Worm (Caenorhabditis elegans) whole organism, midembryonic: ENCODE measurements around the gene F40F12.9.

ENCODE experiments used
- T22C8.4 ChIP-seq: fragments of 200-800 bp; sonication (Bioruptor generic); IDR thresholded peaks from 2 replicates; pipeline ENCODE4 v1.3.6; 2022; ENCODE audit warnings: missing genetic modification characterization, missing compliant biosample characterization
- cog-1 ChIP-seq: sonication (generic microtip); optimal IDR thresholded peaks from 2 replicates; lab custom pipeline; 2016; ENCODE audit warnings: missing genetic modification characterization, missing compliant biosample characterization
- flt-1 ChIP-seq: fragments of 200-800 bp; sonication (Bioruptor generic); IDR thresholded peaks from 2 replicates; pipeline ENCODE4 v1.3.6; 2022; ENCODE audit warnings: missing genetic modification characterization, missing compliant biosample characterization
- klf-2 ChIP-seq: fragments of 200-800 bp; sonication (Bioruptor generic); conservative IDR thresholded peaks from 2 replicates; pipeline ENCODE4 v1.3.6; 2022; ENCODE audit warnings: missing genetic modification reagents, missing genetic modification characterization, missing compliant biosample characterization
- med-1 ChIP-seq: sonication (generic microtip); optimal IDR thresholded peaks from 2 replicates; lab custom pipeline; 2017; ENCODE audit warnings: missing genetic modification characterization, mild to moderate bottlenecking, missing compliant biosample characterization, antibody characterized with exemption, missing genetic modification reagents; ENCODE audit not compliant: insufficient read depth
- ref-1 ChIP-seq: fragments of 200-800 bp; sonication (Bioruptor generic); conservative IDR thresholded peaks from 2 replicates; pipeline ENCODE4 v1.3.6; 2022; ENCODE audit warnings: missing genetic modification reagents, missing genetic modification characterization, missing compliant biosample characterization
- tab-1 ChIP-seq: fragments of 200-800 bp; sonication (Bioruptor generic); IDR thresholded peaks from 2 replicates; pipeline ENCODE4 v1.3.6; 2022; ENCODE audit warnings: missing genetic modification characterization, missing compliant biosample characterization
- ztf-23 ChIP-seq: fragments of 200-800 bp; sonication (Bioruptor generic); IDR thresholded peaks from 2 replicates; pipeline ENCODE4 v1.3.6; 2022; ENCODE audit warnings: missing genetic modification reagents, missing genetic modification characterization, missing compliant biosample characterization
- ztf-29 ChIP-seq: fragments of 200-800 bp; sonication (Bioruptor generic); IDR thresholded peaks from 2 replicates; pipeline ENCODE4 v1.3.6; 2022; ENCODE audit warnings: missing genetic modification reagents, missing genetic modification characterization, missing compliant biosample characterization

Gene F40F12.9

ce11 chrIII:9932091-9932490 lies 21.0 kb downstream of the F40F12.9 start, which contains the start of gene dec-7:
TSS of gene dec-7 (plus strand) at chrIII:9932398.
- TF ChIP-seq cog-1: no peak
- no peak for TF ChIP-seq ztf-29 (GFP tag; lab: Robert Waterston, UW)
- no peak for TF ChIP-seq tab-1 (GFP tag; lab: Robert Waterston, UW)
- TF ChIP-seq klf-2 (GFP tag; lab: Robert Waterston, UW): no peak
- no peak for TF ChIP-seq ref-1 (GFP tag; lab: Robert Waterston, UW)
- TF ChIP-seq med-1 (GFP tag; lab: Kevin White, UChicago): no peak
- TF ChIP-seq T22C8.4 (GFP tag; lab: Robert Waterston, UW): no peak
- no peak for TF ChIP-seq ztf-23

- TF ChIP-seq klf-2 (GFP tag; lab: Robert Waterston, UW) (no peak), T22C8.4 (GFP tag; lab: Robert Waterston, UW) (no peak), flt-1 (GFP tag; lab: Robert Waterston, UW) (no peak), ztf-23 (no peak), ref-1 (GFP tag; lab: Robert Waterston, UW) (no peak), med-1 (GFP tag; lab: Kevin White, UChicago) (no peak), ztf-29 (GFP tag; lab: Robert Waterston, UW) (no peak), cog-1 (no peak), tab-1 (GFP tag; lab: Robert Waterston, UW) (no peak)
These were observed 30.0 kb downstream of the F40F12.9 start, which contains the start of the genes K03H1.9 and K03H1.12 for ce11 chrIII:9941020-9941674. TSS of gene K03H1.9 (minus strand) at chrIII:9941490. TSS of gene K03H1.12 (plus strand) at chrIII:9941624.

ce11 chrIII:9944723-9945122 lies 33.6 kb downstream of the F40F12.9 start, which contains the start of gene gln-2:
TSS of gene gln-2 (minus strand) at chrIII:9944823.
- TF ChIP-seq ref-1 (GFP tag; lab: Robert Waterston, UW) (no peak), med-1 (GFP tag; lab: Kevin White, UChicago) (no peak), flt-1 (GFP tag; lab: Robert Waterston, UW) (no peak), tab-1 (GFP tag; lab: Robert Waterston, UW) (no peak), klf-2 (GFP tag; lab: Robert Waterston, UW) (no peak), cog-1 (no peak), ztf-29 (GFP tag; lab: Robert Waterston, UW) (no peak), ztf-23 (no peak), T22C8.4 (GFP tag; lab: Robert Waterston, UW) (no peak)

- no peak for TF ChIP-seq flt-1 (GFP tag; lab: Robert Waterston, UW)
- TF ChIP-seq med-1 (GFP tag; lab: Kevin White, UChicago): no peak
- no peak for TF ChIP-seq ref-1 (GFP tag; lab: Robert Waterston, UW)
- no peak for TF ChIP-seq T22C8.4 (GFP tag; lab: Robert Waterston, UW)
- TF ChIP-seq cog-1: no peak
- TF ChIP-seq klf-2 (GFP tag; lab: Robert Waterston, UW): no peak
- no peak for TF ChIP-seq ztf-29 (GFP tag; lab: Robert Waterston, UW)
These were observed 35.8 kb downstream of the F40F12.9 start, which contains the start of gene K03H1.7 for ce11 chrIII:9946806-9947419. TSS of gene K03H1.7 (plus strand) at chrIII:9947405.

- TF ChIP-seq ref-1 (GFP tag; lab: Robert Waterston, UW) (no peak), med-1 (GFP tag; lab: Kevin White, UChicago) (no peak), tab-1 (GFP tag; lab: Robert Waterston, UW) (no peak), flt-1 (GFP tag; lab: Robert Waterston, UW) (no peak), T22C8.4 (GFP tag; lab: Robert Waterston, UW) (no peak), ztf-23 (no peak), cog-1 (no peak), klf-2 (GFP tag; lab: Robert Waterston, UW) (no peak), ztf-29 (GFP tag; lab: Robert Waterston, UW) (no peak)
These were observed 39.1 kb downstream of the F40F12.9 start, which contains the start of gene K03H1.13 for ce11 chrIII:9950244-9950643. TSS of gene K03H1.13 (minus strand) at chrIII:9950344.

ce11 chrIII:9951864-9952263 lies 40.7 kb downstream of the F40F12.9 start, which contains the start of gene K03H1.11:
TSS of gene K03H1.11 (minus strand) at chrIII:9951964.
- no peak for TF ChIP-seq ref-1 (GFP tag; lab: Robert Waterston, UW)
- no peak for TF ChIP-seq T22C8.4 (GFP tag; lab: Robert Waterston, UW)
- TF ChIP-seq klf-2 (GFP tag; lab: Robert Waterston, UW): no peak
- TF ChIP-seq ztf-23: no peak
- no peak for TF ChIP-seq flt-1 (GFP tag; lab: Robert Waterston, UW)
- no peak for TF ChIP-seq ztf-29 (GFP tag; lab: Robert Waterston, UW)
- no peak for TF ChIP-seq tab-1 (GFP tag; lab: Robert Waterston, UW)
- no peak for TF ChIP-seq med-1 (GFP tag; lab: Kevin White, UChicago)
- no peak for TF ChIP-seq cog-1

ce11 chrIII:9956123-9956522 lies 45.0 kb downstream of the F40F12.9 start, which contains the start of gene mog-1:
TSS of gene mog-1 (minus strand) at chrIII:9956215.
- TF ChIP-seq ztf-23 (no peak), flt-1 (GFP tag; lab: Robert Waterston, UW) (no peak)

ce11 chrIII:9956665-9957401 lies 45.7 kb downstream of the F40F12.9 start, which contains the start of gene alx-1:
TSS of gene alx-1 (plus strand) at chrIII:9957351.
- no peak for TF ChIP-seq med-1 (GFP tag; lab: Kevin White, UChicago)
- no peak for TF ChIP-seq klf-2 (GFP tag; lab: Robert Waterston, UW)
- TF ChIP-seq cog-1: no peak
- no peak for TF ChIP-seq flt-1 (GFP tag; lab: Robert Waterston, UW)
- TF ChIP-seq ztf-23: no peak
